Fruit fly (Drosophila melanogaster) whole organism: Measurements from ENCODE around the gene CG1578.

ENCODE experiments used
- CG8478 ChIP-seq: fragments of >200 bp; optimal IDR thresholded peaks from 2 replicates; lab custom pipeline; 2018; ENCODE audit warnings: inconsistent platforms
- Dll ChIP-seq: fragments of >200 bp; optimal IDR thresholded peaks from 2 replicates; lab custom pipeline; 2017
- pan ChIP-seq: fragments of >200 bp; optimal IDR thresholded peaks from 2 replicates; lab custom pipeline; 2017
- usp ChIP-seq: fragments of >200 bp; optimal IDR thresholded peaks from 2 replicates; lab custom pipeline; 2017; ENCODE audit warnings: missing biosample characterization, missing genetic modification characterization, mixed read lengths

DNA sequence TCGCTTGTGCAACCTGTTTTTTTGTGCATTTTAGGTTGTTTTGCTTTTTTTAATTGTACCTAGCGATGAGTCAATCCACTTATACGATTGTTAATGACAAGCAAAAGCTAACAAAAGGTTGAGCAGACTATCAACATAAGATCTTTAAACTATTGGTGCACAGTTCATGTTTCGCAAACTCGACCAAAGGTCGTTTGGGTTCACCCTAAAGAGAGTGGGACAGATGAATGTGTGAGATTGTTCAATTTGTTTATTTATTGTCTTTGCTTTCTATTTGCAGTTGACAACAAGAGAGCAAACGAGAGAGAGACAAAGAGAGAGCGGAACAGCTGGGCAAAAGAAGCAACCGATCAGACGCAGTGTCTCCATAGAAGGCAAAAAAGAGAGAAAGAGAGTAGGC is 6.7 kb upstream of the CG1578 start:
- TF ChIP-seq usp (GFP tag; lab: Kevin White, UChicago): no peak
- TF ChIP-seq pan (lab: Kevin White, UChicago): no peak
- TF ChIP-seq CG8478 (lab: Kevin White, UChicago): no peak
- TF ChIP-seq Dll (lab: Kevin White, UChicago): no peak
